Worm (Caenorhabditis elegans) whole organism, young adult: ENCODE measurements around the gene srw-94.

Experiments used
- B0261.1 ChIP-seq: sonication (generic microtip); optimal IDR thresholded peaks from 2 replicates; lab custom pipeline; 2016; ENCODE audit warnings: mild to moderate bottlenecking, missing genetic modification characterization, moderate library complexity, missing compliant biosample characterization
- D2030.7 ChIP-seq: fragments of 200-800 bp; sonication (Bioruptor generic); IDR thresholded peaks from 2 replicates; pipeline ENCODE4 v1.3.6; 2022; ENCODE audit warnings: missing genetic modification reagents, missing genetic modification characterization, missing compliant biosample characterization
- F23B12.7 ChIP-seq: sonication (generic microtip); optimal IDR thresholded peaks from 2 replicates; lab custom pipeline; 2017; ENCODE audit warnings: missing genetic modification characterization, mild to moderate bottlenecking, missing compliant biosample characterization, antibody characterized with exemption, moderate library complexity; ENCODE audit not compliant: insufficient read depth
- F33H1.4 ChIP-seq: fragments of 200-800 bp; sonication (Bioruptor generic); IDR thresholded peaks from 2 replicates; pipeline ENCODE4 v1.3.6; 2022; ENCODE audit warnings: missing genetic modification reagents, missing genetic modification characterization, missing compliant biosample characterization
- F49E8.2 ChIP-seq: sonication (generic microtip); optimal IDR thresholded peaks from 3 replicates; lab custom pipeline; 2017; ENCODE audit warnings: missing genetic modification characterization, mild to moderate bottlenecking, missing compliant biosample characterization, antibody characterized with exemption, moderate library complexity; ENCODE audit not compliant: insufficient read depth
- F57A8.1 ChIP-seq: fragments of 200-800 bp; sonication (Bioruptor generic); optimal IDR thresholded peaks from 2 replicates; lab custom pipeline; 2018; ENCODE audit warnings: mild to moderate bottlenecking, missing genetic modification characterization, moderate library complexity, missing compliant biosample characterization
- attf-5 ChIP-seq: fragments of 200-800 bp; sonication (Bioruptor generic); optimal IDR thresholded peaks from 2 replicates; lab custom pipeline; 2018; ENCODE audit warnings: mild to moderate bottlenecking, missing genetic modification characterization, missing compliant biosample characterization
- ccch-3 ChIP-seq: fragments of 200-800 bp; sonication (Bioruptor generic); optimal IDR thresholded peaks from 2 replicates; lab custom pipeline; 2018; ENCODE audit warnings: mild to moderate bottlenecking, missing genetic modification characterization, missing compliant biosample characterization
- cebp-1 ChIP-seq, 2 experiments: fragments of 200-800 bp in 1 of 2; sonication (Bioruptor generic) in 1 of 2; sonication (generic microtip) in 1 of 2; IDR thresholded peaks in 1 of 2; optimal IDR thresholded peaks in 1 of 2; 2 replicates each; pipeline versions ENCODE4 v1.3.6 to Lab custom; 2017 to 2022; ENCODE audit warnings: missing compliant biosample characterization in 2 of 2, missing genetic modification characterization in 2 of 2, mild to moderate bottlenecking in 1 of 2, missing genetic modification reagents in 1 of 2, moderate library complexity in 1 of 2
- dpl-1 ChIP-seq: fragments of 150-350 bp; optimal IDR thresholded peaks from 2 replicates; lab custom pipeline; 2014; ENCODE audit warnings: missing biosample characterization, missing genetic modification reagents, missing genetic modification characterization
- efl-1 ChIP-seq: fragments of 150-350 bp; optimal IDR thresholded peaks from 2 replicates; lab custom pipeline; 2014; ENCODE audit warnings: missing biosample characterization, missing genetic modification reagents, missing genetic modification characterization
- hmg-1.2 ChIP-seq: fragments of 200-800 bp; sonication (Bioruptor generic); IDR thresholded peaks from 2 replicates; pipeline ENCODE4 v1.3.6; 2022; ENCODE audit warnings: missing genetic modification reagents, missing genetic modification characterization, missing compliant biosample characterization
- let-607 ChIP-seq, 2 experiments: fragments of 200-800 bp in 1 of 2; sonication (Bioruptor generic) in 1 of 2; sonication (generic microtip) in 1 of 2; optimal IDR thresholded peaks; 2 replicates each; lab custom pipeline; 2016 to 2018; ENCODE audit warnings: mild to moderate bottlenecking in 2 of 2, missing compliant biosample characterization in 2 of 2, missing genetic modification characterization in 2 of 2, moderate library complexity in 2 of 2, missing genotype in 1 of 2
- lin-54 ChIP-seq: fragments of 200-800 bp; sonication (Bioruptor generic); optimal IDR thresholded peaks from 2 replicates; lab custom pipeline; 2018; ENCODE audit warnings: mild to moderate bottlenecking, missing genetic modification characterization, missing compliant biosample characterization
- lir-1 ChIP-seq: fragments of 200-800 bp; sonication (Bioruptor generic); conservative IDR thresholded peaks from 2 replicates; pipeline ENCODE4 v1.3.6; 2022; ENCODE audit warnings: missing genetic modification reagents, missing genetic modification characterization, missing compliant biosample characterization
- lsl-1 ChIP-seq: fragments of 200-800 bp; sonication (Bioruptor generic); optimal IDR thresholded peaks from 2 replicates; lab custom pipeline; 2018; ENCODE audit warnings: mild to moderate bottlenecking, missing genetic modification characterization, moderate library complexity, missing compliant biosample characterization
- lsy-27 ChIP-seq: sonication (generic microtip); optimal IDR thresholded peaks from 2 replicates; lab custom pipeline; 2017; ENCODE audit warnings: missing genetic modification characterization, mild to moderate bottlenecking, missing compliant biosample characterization, antibody characterized with exemption, missing genotype, borderline replicate concordance; ENCODE audit not compliant: insufficient read depth
- madf-3 ChIP-seq: fragments of 200-800 bp; sonication (Bioruptor generic); IDR thresholded peaks from 2 replicates; pipeline ENCODE4 v1.3.6; 2022; ENCODE audit warnings: missing genetic modification reagents, missing genetic modification characterization, missing compliant biosample characterization
- mcd-1 ChIP-seq: fragments of 200-800 bp; sonication (Bioruptor generic); IDR thresholded peaks from 2 replicates; pipeline ENCODE4 v1.3.6; 2022; ENCODE audit warnings: missing genetic modification reagents, missing genetic modification characterization, missing compliant biosample characterization
- nfya-1 ChIP-seq: sonication (generic microtip); optimal IDR thresholded peaks from 2 replicates; lab custom pipeline; 2017; ENCODE audit warnings: antibody characterized with exemption, missing compliant biosample characterization, missing genetic modification characterization, borderline replicate concordance; ENCODE audit not compliant: insufficient read depth
- nfya-2 ChIP-seq: fragments of 200-800 bp; sonication (Bioruptor generic); IDR thresholded peaks from 2 replicates; pipeline ENCODE4 v1.3.6; 2022; ENCODE audit warnings: missing genetic modification reagents, missing genetic modification characterization, missing compliant biosample characterization
- nhr-120 ChIP-seq: fragments of 200-800 bp; sonication (Bioruptor generic); IDR thresholded peaks from 2 replicates; pipeline ENCODE4 v1.3.6; 2022; ENCODE audit warnings: missing genetic modification characterization, missing compliant biosample characterization
- pbrm-1 ChIP-seq: fragments of 200-800 bp; sonication (Bioruptor generic); IDR thresholded peaks from 2 replicates; pipeline ENCODE4 v1.3.6; 2022; ENCODE audit warnings: missing genetic modification reagents, missing genetic modification characterization, missing compliant biosample characterization
- rpc-1 ChIP-seq, 2 experiments: fragments of 150-350 bp in 1 of 2; sonication (generic microtip) in 1 of 2; optimal IDR thresholded peaks; 2 replicates each; lab custom pipeline; 2014 to 2018; ENCODE audit warnings: missing biosample characterization in 1 of 2, missing genetic modification characterization in 1 of 2, missing genetic modification reagents in 1 of 2, missing genotype in 1 of 2
- sea-2 ChIP-seq: fragments of 200-800 bp; sonication (Bioruptor generic); IDR thresholded peaks from 2 replicates; pipeline ENCODE4 v1.3.6; 2022; ENCODE audit warnings: missing genetic modification characterization, missing compliant biosample characterization
- snpc-1.1 ChIP-seq: sonication (generic microtip); optimal IDR thresholded peaks from 2 replicates; lab custom pipeline; 2017; ENCODE audit warnings: missing genetic modification characterization, mild to moderate bottlenecking, missing compliant biosample characterization, antibody characterized with exemption, moderate library complexity, missing genotype, missing genetic modification reagents; ENCODE audit not compliant: insufficient read depth
- snpc-4 ChIP-seq, 5 experiments: fragments of 150-350 bp in 1 of 5; sonication (generic microtip) in 4 of 5; optimal IDR thresholded peaks; 2 replicates each; lab custom pipeline; 2014 to 2018; ENCODE audit warnings: missing genetic modification characterization in 5 of 5, missing biosample characterization in 3 of 5, antibody characterized with exemption in 2 of 5, mild to moderate bottlenecking in 2 of 5, missing compliant biosample characterization in 2 of 5, missing genotype in 2 of 5, moderate library complexity in 2 of 5, missing genetic modification reagents in 1 of 5
- tbp1 ChIP-seq: fragments of 200-800 bp; sonication (Bioruptor generic); optimal IDR thresholded peaks from 2 replicates; lab custom pipeline; 2018; ENCODE audit warnings: mild to moderate bottlenecking, missing genetic modification characterization, missing compliant biosample characterization
- ztf-18 ChIP-seq: sonication (generic microtip); optimal IDR thresholded peaks from 2 replicates; lab custom pipeline; 2016; ENCODE audit warnings: missing genotype, mild to moderate bottlenecking, missing genetic modification characterization, missing compliant biosample characterization
- ztf-25 ChIP-seq: fragments of 200-800 bp; sonication (Bioruptor generic); IDR thresholded peaks from 2 replicates; pipeline ENCODE4 v1.3.6; 2022; ENCODE audit warnings: missing genetic modification reagents, missing genetic modification characterization, missing compliant biosample characterization
- ztf-3 ChIP-seq: fragments of 200-800 bp; sonication (Bioruptor generic); optimal IDR thresholded peaks from 2 replicates; lab custom pipeline; 2018; ENCODE audit warnings: mild to moderate bottlenecking, missing genetic modification characterization, missing compliant biosample characterization

srw-94 gene

ce11 chrIV:4809813-4810212 lies 4.5 kb upstream of the srw-94 start, which contains the start of gene H06H21.37:
TSS of gene H06H21.37 (minus strand) at chrIV:4809974.
- TF ChIP-seq ztf-25 (GFP tag; lab: Robert Waterston, UW): 0 out of 2 replicates have a peak, but pooled peaks have one; percentile 10
- TF ChIP-seq nfya-2: no peak
- TF ChIP-seq cebp-1 (GFP tag; IDR thresholded peaks at IDR 0.05; lab: Robert Waterston, UW): peak; percentile 59; the same call in 1 of the 2 replicates
- peak; percentile 87 for TF ChIP-seq cebp-1 (tag; optimal IDR thresholded peaks at IDR 0.05; lab: Kevin White, UChicago)
- TF ChIP-seq, all 124 proteins: peak for 2

- no peak for TF ChIP-seq ztf-3 (GFP tag; lab: Kevin White, UChicago)
- peak; percentile 39 for TF ChIP-seq lsl-1
- peak; percentile 18 for TF ChIP-seq tbp1 (GFP tag; lab: Kevin White, UChicago)
- peak; percentile 20 for TF ChIP-seq snpc-1.1 (tag; lab: Kevin White, UChicago)
- no peak for TF ChIP-seq nfya-1 (tag; lab: Kevin White, UChicago)
- peak; percentile 62 for TF ChIP-seq F23B12.7 (tag; lab: Kevin White, UChicago)
- TF ChIP-seq D2030.7 (GFP tag; lab: Robert Waterston, UW): peak; percentile 46; the same call in 1 of the 2 replicates
- peak; percentile 22; the same call in 1 of the 2 replicates for TF ChIP-seq hmg-1.2
- TF ChIP-seq pbrm-1: peak; percentile 27; the same call in 1 of the 2 replicates
- peak; percentile 5 for TF ChIP-seq efl-1 (GFP tag; lab: Kevin White, UChicago)
- no peak for TF ChIP-seq sea-2 (GFP tag; lab: Robert Waterston, UW)
- no peak for TF ChIP-seq madf-3 (GFP tag; lab: Robert Waterston, UW)
- peak in 1 of 2 experiments; percentile 7 for TF ChIP-seq let-607 (tag; optimal IDR thresholded peaks at IDR 0.05; lab: Kevin White, UChicago)
- no peak for TF ChIP-seq lsy-27 (tag; lab: Kevin White, UChicago)
- TF ChIP-seq F57A8.1 (GFP tag; lab: Kevin White, UChicago): no peak
- TF ChIP-seq attf-5 (GFP tag; lab: Kevin White, UChicago): peak; percentile 66
- TF ChIP-seq B0261.1 (tag; lab: Kevin White, UChicago): no peak
- peak; percentile 41; the same call in 1 of the 2 replicates for TF ChIP-seq F33H1.4
- no peak for TF ChIP-seq ccch-3 (GFP tag; lab: Kevin White, UChicago)
- TF ChIP-seq mcd-1 (GFP tag; lab: Robert Waterston, UW): peak; percentile 65
- peak; percentile 6 for TF ChIP-seq F49E8.2 (tag; lab: Kevin White, UChicago)
- TF ChIP-seq rpc-1 (optimal IDR thresholded peaks at IDR 0.05; lab: Kevin White, UChicago): peak; percentile 4
- TF ChIP-seq rpc-1 (tag; optimal IDR thresholded peaks at IDR 0.05; lab: Kevin White, UChicago): no peak
- TF ChIP-seq snpc-4 (GFP tag; optimal IDR thresholded peaks at IDR 0.05; lab: Kevin White, UChicago): peak; percentile 33
- peak; percentile 0 to 84 (median 43) for TF ChIP-seq snpc-4 (tag; optimal IDR thresholded peaks at IDR 0.05; lab: Kevin White, UChicago)
- peak; percentile 23 for TF ChIP-seq lin-54
- TF ChIP-seq nhr-120 (GFP tag; lab: Robert Waterston, UW): no peak
- TF ChIP-seq dpl-1 (GFP tag; lab: Kevin White, UChicago): peak; percentile 18
- no peak for TF ChIP-seq cebp-1 (GFP tag; IDR thresholded peaks at IDR 0.05; lab: Robert Waterston, UW)
- peak; percentile 39 for TF ChIP-seq cebp-1 (tag; optimal IDR thresholded peaks at IDR 0.05; lab: Kevin White, UChicago)
- TF ChIP-seq ztf-18: peak; percentile 15
- TF ChIP-seq lir-1 (GFP tag; lab: Robert Waterston, UW): no peak
- TF ChIP-seq, all 124 proteins: peak for 19
Measured at ce11 chrIV:4810377-4810984, 3.8 kb upstream of the srw-94 start, which contains the start of gene eif-1.A. TSS of gene eif-1.A (plus strand) at chrIV:4810934.
